Worm (Caenorhabditis elegans): Measurements from ENCODE around the gene W02D7.5.

Gene W02D7.5

ce11 chrV:8305940-8306339 is 6.9 kb upstream of the W02D7.5 start:
- no peak for TF ChIP-seq F13C5.2 (tag; optimal IDR thresholded peaks at IDR 0.05)
- no peak for TF ChIP-seq tra-4 (tag; optimal IDR thresholded peaks at IDR 0.05)
- TF ChIP-seq ama-1 (optimal IDR thresholded peaks at IDR 0.05): no peak
- no peak for TF ChIP-seq scrt-1 (GFP tag; IDR thresholded peaks at IDR 0.05)
- no peak for TF ChIP-seq pes-1 (GFP tag; IDR thresholded peaks at IDR 0.05)
- TF ChIP-seq tbx-11 (GFP tag; IDR thresholded peaks at IDR 0.05): no peak
- no peak for TF ChIP-seq aly-1 (tag; optimal IDR thresholded peaks at IDR 0.05)
- TF ChIP-seq hmbx-1 (tag; optimal IDR thresholded peaks at IDR 0.05): no peak
- no peak for TF ChIP-seq sea-1 (GFP tag; conservative IDR thresholded peaks at IDR 0.05)
- TF ChIP-seq tbx-37 (GFP tag; conservative IDR thresholded peaks at IDR 0.05): no peak
- no peak for TF ChIP-seq flt-1 (GFP tag; IDR thresholded peaks at IDR 0.05)
- no peak for TF ChIP-seq hmg-4 (GFP tag; optimal IDR thresholded peaks at IDR 0.05)
- no peak for TF ChIP-seq hnd-1 (tag; optimal IDR thresholded peaks at IDR 0.05)
- TF ChIP-seq ceh-13 (GFP tag; optimal IDR thresholded peaks at IDR 0.05): no peak

- TF ChIP-seq hmbx-1 (tag; optimal IDR thresholded peaks at IDR 0.05) (no peak), aly-1 (tag; optimal IDR thresholded peaks at IDR 0.05) (no peak), tbx-37 (GFP tag; conservative IDR thresholded peaks at IDR 0.05) (no peak), F13C5.2 (tag; optimal IDR thresholded peaks at IDR 0.05) (no peak), ceh-13 (GFP tag; optimal IDR thresholded peaks at IDR 0.05) (no peak), hmg-4 (GFP tag; optimal IDR thresholded peaks at IDR 0.05) (no peak), tra-4 (tag; optimal IDR thresholded peaks at IDR 0.05) (no peak), ama-1 (optimal IDR thresholded peaks at IDR 0.05) (no peak), hnd-1 (tag; optimal IDR thresholded peaks at IDR 0.05) (no peak), ets-7 (tag; optimal IDR thresholded peaks at IDR 0.05) (no peak), tbx-11 (GFP tag; IDR thresholded peaks at IDR 0.05) (no peak)
Observed at ce11 chrV:8304461-8305195, 5.6 kb upstream of the W02D7.5 start, which contains the start of gene W02D7.11. Gene W02D7.11, minus strand, starts transcription at chrV:8304511.

ce11 chrV:8302522-8302921 is 3.5 kb upstream of the W02D7.5 start, which contains the start of gene sel-9:
Gene sel-9, minus strand, starts transcription at chrV:8302580.
- TF ChIP-seq sea-1 (GFP tag; conservative IDR thresholded peaks at IDR 0.05) (no peak), B0310.2 (tag; optimal IDR thresholded peaks at IDR 0.05) (no peak), pes-1 (GFP tag; IDR thresholded peaks at IDR 0.05) (no peak), tbx-11 (GFP tag; IDR thresholded peaks at IDR 0.05) (no peak), ceh-36 (tag; optimal IDR thresholded peaks at IDR 0.05) (no peak), hmbx-1 (tag; optimal IDR thresholded peaks at IDR 0.05) (no peak), scrt-1 (GFP tag; IDR thresholded peaks at IDR 0.05) (no peak), ceh-13 (GFP tag; optimal IDR thresholded peaks at IDR 0.05) (no peak), tbx-37 (GFP tag; conservative IDR thresholded peaks at IDR 0.05) (no peak), hnd-1 (tag; optimal IDR thresholded peaks at IDR 0.05) (no peak), F13C5.2 (tag; optimal IDR thresholded peaks at IDR 0.05) (no peak), aly-1 (tag; optimal IDR thresholded peaks at IDR 0.05) (no peak), flt-1 (GFP tag; IDR thresholded peaks at IDR 0.05) (no peak), ama-1 (optimal IDR thresholded peaks at IDR 0.05) (no peak), hmg-4 (GFP tag; optimal IDR thresholded peaks at IDR 0.05) (no peak), tra-4 (tag; optimal IDR thresholded peaks at IDR 0.05) (no peak), ets-7 (tag; optimal IDR thresholded peaks at IDR 0.05) (no peak)

- TF ChIP-seq hmg-4 (GFP tag; optimal IDR thresholded peaks at IDR 0.05) (no peak), ets-7 (tag; optimal IDR thresholded peaks at IDR 0.05) (no peak), ama-1 (optimal IDR thresholded peaks at IDR 0.05) (no peak), tra-4 (tag; optimal IDR thresholded peaks at IDR 0.05) (no peak), flt-1 (GFP tag; IDR thresholded peaks at IDR 0.05) (no peak), sea-1 (GFP tag; conservative IDR thresholded peaks at IDR 0.05) (no peak), tbx-37 (GFP tag; conservative IDR thresholded peaks at IDR 0.05) (no peak), F13C5.2 (tag; optimal IDR thresholded peaks at IDR 0.05) (no peak)
Observed at ce11 chrV:8300935-8301535, 2.0 kb upstream of the W02D7.5 start, which contains the start of gene W02D7.6. Gene W02D7.6, minus strand, starts transcription at chrV:8301507.

ce11 chrV:8297504-8297903 is 1.5 kb downstream of the W02D7.5 start, which contains the start of gene W02D7.4:
Gene W02D7.4, minus strand, starts transcription at chrV:8297604.
- TF ChIP-seq flt-1 (GFP tag; IDR thresholded peaks at IDR 0.05) (no peak), hnd-1 (tag; optimal IDR thresholded peaks at IDR 0.05) (no peak), tra-4 (tag; optimal IDR thresholded peaks at IDR 0.05) (no peak), hmg-4 (GFP tag; optimal IDR thresholded peaks at IDR 0.05) (no peak), ama-1 (optimal IDR thresholded peaks at IDR 0.05) (no peak)

ce11 chrV:8295866-8296265 is 3.2 kb downstream of the W02D7.5 start, which contains the start of gene smex-1:
Gene smex-1, minus strand, starts transcription at chrV:8295966.
- TF ChIP-seq flt-1 (GFP tag; IDR thresholded peaks at IDR 0.05) (no peak), ceh-36 (tag; optimal IDR thresholded peaks at IDR 0.05) (no peak), B0310.2 (tag; optimal IDR thresholded peaks at IDR 0.05) (no peak), scrt-1 (GFP tag; IDR thresholded peaks at IDR 0.05) (no peak), aly-1 (tag; optimal IDR thresholded peaks at IDR 0.05) (no peak), ama-1 (optimal IDR thresholded peaks at IDR 0.05) (no peak), pes-1 (GFP tag; IDR thresholded peaks at IDR 0.05) (no peak), ets-7 (tag; optimal IDR thresholded peaks at IDR 0.05) (no peak), hnd-1 (tag; optimal IDR thresholded peaks at IDR 0.05) (no peak), hmg-4 (GFP tag; optimal IDR thresholded peaks at IDR 0.05) (no peak), tbx-11 (GFP tag; IDR thresholded peaks at IDR 0.05) (no peak), F13C5.2 (tag; optimal IDR thresholded peaks at IDR 0.05) (no peak), sea-1 (GFP tag; conservative IDR thresholded peaks at IDR 0.05) (no peak), ceh-13 (GFP tag; optimal IDR thresholded peaks at IDR 0.05) (no peak), tbx-37 (GFP tag; conservative IDR thresholded peaks at IDR 0.05) (no peak)

- TF ChIP-seq aly-1 (tag; optimal IDR thresholded peaks at IDR 0.05) (no peak), ceh-36 (tag; optimal IDR thresholded peaks at IDR 0.05) (no peak), pes-1 (GFP tag; IDR thresholded peaks at IDR 0.05) (no peak), ceh-13 (GFP tag; optimal IDR thresholded peaks at IDR 0.05) (no peak), ama-1 (optimal IDR thresholded peaks at IDR 0.05) (no peak), scrt-1 (GFP tag; IDR thresholded peaks at IDR 0.05) (no peak), hmg-4 (GFP tag; optimal IDR thresholded peaks at IDR 0.05) (no peak), hnd-1 (tag; optimal IDR thresholded peaks at IDR 0.05) (no peak), F13C5.2 (tag; optimal IDR thresholded peaks at IDR 0.05) (no peak), sea-1 (GFP tag; conservative IDR thresholded peaks at IDR 0.05) (no peak), tbx-11 (GFP tag; IDR thresholded peaks at IDR 0.05) (no peak), tbx-37 (GFP tag; conservative IDR thresholded peaks at IDR 0.05) (no peak), flt-1 (GFP tag; IDR thresholded peaks at IDR 0.05) (no peak), B0310.2 (tag; optimal IDR thresholded peaks at IDR 0.05) (no peak), tra-4 (tag; optimal IDR thresholded peaks at IDR 0.05) (no peak), ets-7 (tag; optimal IDR thresholded peaks at IDR 0.05) (no peak), hmbx-1 (tag; optimal IDR thresholded peaks at IDR 0.05) (no peak)
Observed at ce11 chrV:8291764-8292163, 7.3 kb downstream of the W02D7.5 start, which contains the start of gene srg-33. Gene srg-33, plus strand, starts transcription at chrV:8292064.

Measured in whole organism, early embryonic.